Fruit fly (Drosophila melanogaster) whole organism, prepupa: Measurements from ENCODE around the gene jim.

Experiments used
- CG10631 ChIP-seq: fragments of 200-800 bp; sonication (Bioruptor generic); optimal IDR thresholded peaks from 2 replicates; lab custom pipeline; 2016; ENCODE audit warnings: missing biosample characterization, missing genetic modification characterization
- CG10669 ChIP-seq: fragments of 200-800 bp; sonication (Bioruptor generic); optimal IDR thresholded peaks from 3 replicates; lab custom pipeline; 2018; ENCODE audit warnings: missing biosample characterization, mild to moderate bottlenecking, missing genetic modification characterization, moderate library complexity
- CG11294 ChIP-seq: fragments of 200-800 bp; sonication (Bioruptor generic); IDR thresholded peaks from 2 replicates; pipeline ENCODE4 v1.3.6; 2022; ENCODE audit warnings: missing biosample characterization, missing genetic modification characterization
- CG11762 ChIP-seq: fragments of 200-800 bp; sonication (Bioruptor generic); optimal IDR thresholded peaks from 3 replicates; lab custom pipeline; 2016; ENCODE audit warnings: missing biosample characterization, missing genetic modification characterization; ENCODE audit not compliant: insufficient read depth
- CG11902 ChIP-seq: fragments of 200-800 bp; sonication (Bioruptor generic); optimal IDR thresholded peaks from 3 replicates; lab custom pipeline; 2016; ENCODE audit warnings: missing biosample characterization, missing genetic modification characterization
- CG15336 ChIP-seq: fragments of 200-800 bp; sonication (Bioruptor generic); IDR thresholded peaks from 2 replicates; pipeline ENCODE4 v1.3.6; 2022; ENCODE audit warnings: missing biosample characterization, missing genetic modification characterization
- CG1621 ChIP-seq: fragments of 200-800 bp; sonication (Bioruptor generic); optimal IDR thresholded peaks from 3 replicates; lab custom pipeline; 2018; ENCODE audit warnings: missing biosample characterization, mild to moderate bottlenecking, missing genetic modification characterization
- CG3032 ChIP-seq: fragments of 200-800 bp; optimal IDR thresholded peaks from 2 replicates; lab custom pipeline; 2019; ENCODE audit warnings: missing biosample characterization, mild to moderate bottlenecking, missing genetic modification characterization, moderate library complexity
- CG31627 ChIP-seq: fragments of 200-800 bp; sonication (Bioruptor generic); optimal IDR thresholded peaks from 3 replicates; lab custom pipeline; 2016; ENCODE audit warnings: missing biosample characterization, missing genetic modification characterization
- CG32006 ChIP-seq: fragments of 200-800 bp; sonication (Bioruptor generic); optimal IDR thresholded peaks from 3 replicates; lab custom pipeline; 2017; ENCODE audit warnings: missing biosample characterization, mild to moderate bottlenecking, missing genetic modification characterization
- CG3919 ChIP-seq: fragments of 200-800 bp; sonication (Bioruptor generic); optimal IDR thresholded peaks from 3 replicates; lab custom pipeline; 2016; ENCODE audit warnings: missing biosample characterization, missing genetic modification characterization
- CG4318 ChIP-seq: fragments of 200-800 bp; sonication (Bioruptor generic); optimal IDR thresholded peaks from 3 replicates; lab custom pipeline; 2017; ENCODE audit warnings: missing biosample characterization, mild to moderate bottlenecking, missing genetic modification characterization
- CG6163 ChIP-seq: fragments of 200-800 bp; sonication (Bioruptor generic); IDR thresholded peaks from 3 replicates; pipeline ENCODE4 v1.3.6; 2022; ENCODE audit warnings: missing biosample characterization, missing genetic modification characterization
- CG6276 ChIP-seq: fragments of 200-800 bp; sonication (Bioruptor generic); optimal IDR thresholded peaks from 2 replicates; lab custom pipeline; 2017; ENCODE audit warnings: missing biosample characterization, mild to moderate bottlenecking, missing genetic modification characterization
- CG6792 ChIP-seq: fragments of 200-800 bp; sonication (Bioruptor generic); optimal IDR thresholded peaks from 3 replicates; lab custom pipeline; 2016; ENCODE audit warnings: missing biosample characterization, missing genetic modification characterization
- CG6808 ChIP-seq: fragments of 200-800 bp; sonication (Bioruptor generic); optimal IDR thresholded peaks from 3 replicates; lab custom pipeline; 2017; ENCODE audit warnings: missing biosample characterization, missing genetic modification characterization, mild to moderate bottlenecking, moderate library complexity, missing genetic modification reagents
- CG6854 ChIP-seq: fragments of 200-800 bp; sonication (Bioruptor generic); optimal IDR thresholded peaks from 2 replicates; lab custom pipeline; 2017; ENCODE audit warnings: missing biosample characterization, mild to moderate bottlenecking, missing genetic modification characterization
- CG8119 ChIP-seq: fragments of 200-800 bp; sonication (Bioruptor generic); IDR thresholded peaks from 3 replicates; pipeline ENCODE4 v1.3.6; 2022; ENCODE audit warnings: missing biosample characterization, missing genetic modification characterization
- CG8319 ChIP-seq: fragments of 200-800 bp; sonication (Bioruptor generic); optimal IDR thresholded peaks from 3 replicates; lab custom pipeline; 2016; ENCODE audit warnings: missing biosample characterization, missing genetic modification characterization
- CG8632 ChIP-seq: fragments of 200-800 bp; sonication (Bioruptor generic); optimal IDR thresholded peaks from 3 replicates; lab custom pipeline; 2016; ENCODE audit warnings: missing biosample characterization, missing genetic modification characterization
- CG9139 ChIP-seq: fragments of 200-800 bp; sonication (Bioruptor generic); optimal IDR thresholded peaks from 3 replicates; lab custom pipeline; 2017; ENCODE audit warnings: missing biosample characterization, mild to moderate bottlenecking, missing genetic modification characterization
- Eip75B ChIP-seq: fragments of 200-800 bp; sonication (Bioruptor generic); optimal IDR thresholded peaks from 3 replicates; lab custom pipeline; 2016; ENCODE audit warnings: missing biosample characterization, missing genetic modification characterization
- Eip93F ChIP-seq: fragments of 200-800 bp; sonication (Bioruptor generic); optimal IDR thresholded peaks from 2 replicates; lab custom pipeline; 2016; ENCODE audit warnings: missing biosample characterization, mild to moderate bottlenecking, missing genetic modification characterization
- Gug ChIP-seq: fragments of 200-800 bp; sonication (Bioruptor generic); IDR thresholded peaks from 2 replicates; pipeline ENCODE4 v1.3.6; 2022; ENCODE audit warnings: missing biosample characterization, missing genetic modification characterization
- Hr38 ChIP-seq: sonication (Bioruptor generic); optimal IDR thresholded peaks from 2 replicates; lab custom pipeline; 2016; ENCODE audit warnings: missing biosample characterization, missing genetic modification characterization
- Hr39 ChIP-seq: fragments of 200-800 bp; sonication (Bioruptor generic); optimal IDR thresholded peaks from 2 replicates; lab custom pipeline; 2016; ENCODE audit warnings: missing biosample characterization, missing genetic modification characterization
- Hr4 ChIP-seq: fragments of 200-800 bp; sonication (Bioruptor generic); optimal IDR thresholded peaks from 3 replicates; lab custom pipeline; 2016; ENCODE audit warnings: missing biosample characterization, missing genetic modification characterization
- Lpt ChIP-seq: fragments of 200-800 bp; sonication (Bioruptor generic); optimal IDR thresholded peaks from 3 replicates; lab custom pipeline; 2016; ENCODE audit warnings: missing biosample characterization, missing genetic modification characterization
- Met ChIP-seq: fragments of 200-800 bp; sonication (Bioruptor generic); optimal IDR thresholded peaks from 3 replicates; lab custom pipeline; 2016; ENCODE audit warnings: missing biosample characterization, missing genetic modification characterization
- OdsH ChIP-seq: fragments of 200-800 bp; sonication (Bioruptor generic); optimal IDR thresholded peaks from 3 replicates; lab custom pipeline; 2016; ENCODE audit warnings: missing biosample characterization, missing genetic modification characterization
- Smox ChIP-seq: fragments of 200-800 bp; sonication (Bioruptor generic); optimal IDR thresholded peaks from 3 replicates; lab custom pipeline; 2016; ENCODE audit warnings: missing biosample characterization, missing genetic modification characterization
- Sox102F ChIP-seq: fragments of 200-800 bp; sonication (Bioruptor generic); optimal IDR thresholded peaks from 2 replicates; lab custom pipeline; 2016; ENCODE audit warnings: missing biosample characterization, mild to moderate bottlenecking, missing genetic modification characterization
- Sox14 ChIP-seq: fragments of 200-800 bp; sonication (Bioruptor generic); optimal IDR thresholded peaks from 3 replicates; lab custom pipeline; 2016; ENCODE audit warnings: missing biosample characterization, missing genetic modification characterization
- Sox15 ChIP-seq: fragments of 200-800 bp; sonication (Bioruptor generic); optimal IDR thresholded peaks from 3 replicates; lab custom pipeline; 2016; ENCODE audit warnings: missing biosample characterization, missing genetic modification characterization
- achi ChIP-seq: fragments of 200-800 bp; sonication (Bioruptor generic); optimal IDR thresholded peaks from 3 replicates; lab custom pipeline; 2016; ENCODE audit warnings: missing biosample characterization, missing genetic modification characterization
- acj6 ChIP-seq: fragments of 200-800 bp; sonication (Bioruptor generic); optimal IDR thresholded peaks from 3 replicates; lab custom pipeline; 2016; ENCODE audit warnings: missing biosample characterization, missing genetic modification characterization
- cyc ChIP-seq: fragments of 200-800 bp; sonication (Bioruptor generic); optimal IDR thresholded peaks from 3 replicates; lab custom pipeline; 2016; ENCODE audit warnings: missing biosample characterization, missing genetic modification characterization
- dac ChIP-seq: fragments of 200-800 bp; sonication (Bioruptor generic); optimal IDR thresholded peaks from 2 replicates; lab custom pipeline; 2017; ENCODE audit warnings: missing biosample characterization, mild to moderate bottlenecking, missing genetic modification characterization
- dsx ChIP-seq: fragments of 200-800 bp; optimal IDR thresholded peaks from 3 replicates; lab custom pipeline; 2019; ENCODE audit warnings: missing biosample characterization, mild to moderate bottlenecking, missing genetic modification characterization, moderate library complexity; ENCODE audit not compliant: poor library complexity, severe bottlenecking
- eg ChIP-seq: fragments of 200-800 bp; sonication (Bioruptor generic); IDR thresholded peaks from 3 replicates; pipeline ENCODE4 v1.3.6; 2022; ENCODE audit warnings: missing biosample characterization, missing genetic modification characterization
- esn ChIP-seq: fragments of 200-800 bp; sonication (Bioruptor generic); optimal IDR thresholded peaks from 2 replicates; lab custom pipeline; 2016; ENCODE audit warnings: missing biosample characterization, mild to moderate bottlenecking, missing genetic modification characterization, moderate library complexity
- fd59A ChIP-seq: fragments of 200-800 bp; sonication (Bioruptor generic); optimal IDR thresholded peaks from 2 replicates; lab custom pipeline; 2017; ENCODE audit warnings: missing biosample characterization, mild to moderate bottlenecking, missing genetic modification characterization, missing genetic modification reagents
- fd85E ChIP-seq: fragments of 200-800 bp; sonication (Bioruptor generic); optimal IDR thresholded peaks from 3 replicates; lab custom pipeline; 2016; ENCODE audit warnings: missing biosample characterization, missing genetic modification characterization
- fkh ChIP-seq: fragments of 200-800 bp; sonication (Bioruptor generic); optimal IDR thresholded peaks from 3 replicates; lab custom pipeline; 2017; ENCODE audit warnings: missing biosample characterization, mild to moderate bottlenecking, missing genetic modification characterization, moderate library complexity
- lz ChIP-seq: fragments of 200-800 bp; sonication (Bioruptor generic); optimal IDR thresholded peaks from 3 replicates; lab custom pipeline; 2016; ENCODE audit warnings: missing biosample characterization, missing genetic modification characterization
- net ChIP-seq: fragments of 200-800 bp; sonication (Bioruptor generic); optimal IDR thresholded peaks from 3 replicates; lab custom pipeline; 2016; ENCODE audit warnings: missing biosample characterization, missing genetic modification characterization
- pdm3 ChIP-seq: fragments of 200-800 bp; sonication (Bioruptor generic); optimal IDR thresholded peaks from 3 replicates; lab custom pipeline; 2016; ENCODE audit warnings: missing biosample characterization, missing genetic modification characterization
- spab ChIP-seq: fragments of 200-800 bp; sonication (Bioruptor generic); optimal IDR thresholded peaks from 2 replicates; lab custom pipeline; 2017; ENCODE audit warnings: missing biosample characterization, mild to moderate bottlenecking, missing genetic modification characterization, missing genetic modification reagents
- ss ChIP-seq, 2 experiments: fragments of 200-800 bp; sonication (Bioruptor generic); optimal IDR thresholded peaks; 2 replicates in 1 of 2; 3 replicates in 1 of 2; lab custom pipeline; 2017 to 2018; ENCODE audit warnings: mild to moderate bottlenecking in 2 of 2, missing biosample characterization in 2 of 2, missing genetic modification characterization in 2 of 2, moderate library complexity in 1 of 2
- svp ChIP-seq: fragments of 200-800 bp; sonication (Bioruptor generic); peaks from one replicate; lab custom pipeline; 2016; ENCODE audit warnings: missing biosample characterization, missing genetic modification characterization
- topi ChIP-seq: fragments of 200-800 bp; sonication (Bioruptor generic); optimal IDR thresholded peaks from 3 replicates; lab custom pipeline; 2016; ENCODE audit warnings: missing biosample characterization, missing genetic modification characterization
- vri ChIP-seq: fragments of 200-800 bp; sonication (Bioruptor generic); optimal IDR thresholded peaks from 3 replicates; lab custom pipeline; 2016; ENCODE audit warnings: missing biosample characterization, mild to moderate bottlenecking, missing genetic modification characterization

jim gene

dm6 chr3L:22742945-22743582 is 91.9 kb downstream of the jim start:
- TF ChIP-seq CG11294 (GFP tag; lab: Robert Waterston, UW): no peak
- TF ChIP-seq lz: peak; percentile 25
- no peak for TF ChIP-seq ss (GFP tag; optimal IDR thresholded peaks at IDR 0.05; lab: Kevin White, UChicago)
- peak; percentile 72 for TF ChIP-seq CG32006
- TF ChIP-seq CG6792 (GFP tag; lab: Kevin White, UChicago): peak; percentile 25
- no peak for TF ChIP-seq Eip75B (GFP tag; lab: Kevin White, UChicago)
- TF ChIP-seq spab (GFP tag; lab: Kevin White, UChicago): no peak
- peak; percentile 36 for TF ChIP-seq Sox14
- TF ChIP-seq CG15336 (GFP tag; lab: Robert Waterston, UW): peak; percentile 22; the same call in 1 of the 2 replicates
- TF ChIP-seq CG6854: no peak
- TF ChIP-seq cyc (GFP tag; lab: Kevin White, UChicago): peak; percentile 29
- peak; percentile 9 for TF ChIP-seq CG3032
- TF ChIP-seq Sox102F (GFP tag; lab: Kevin White, UChicago): peak; percentile 21
- TF ChIP-seq esn (GFP tag; lab: Kevin White, UChicago): peak; percentile 47
- TF ChIP-seq net (GFP tag; lab: Kevin White, UChicago): peak; percentile 26
- no peak for TF ChIP-seq Gug (GFP tag; lab: Robert Waterston, UW)
- TF ChIP-seq acj6: peak; percentile 16
- no peak for TF ChIP-seq fd85E
- TF ChIP-seq CG9139 (GFP tag; lab: Kevin White, UChicago): no peak
- TF ChIP-seq CG3919: peak; percentile 41
- TF ChIP-seq CG10669 (GFP tag; lab: Kevin White, UChicago): peak; percentile 27
- no peak for TF ChIP-seq eg (GFP tag; lab: Robert Waterston, UW)
- peak; percentile 33 for TF ChIP-seq CG31627 (GFP tag; lab: Kevin White, UChicago)
- peak; percentile 41 for TF ChIP-seq Hr39
- TF ChIP-seq OdsH: peak; percentile 65
- TF ChIP-seq CG6808 (GFP tag; lab: Kevin White, UChicago): peak; percentile 24
- peak; percentile 27 for TF ChIP-seq CG6276 (GFP tag; lab: Kevin White, UChicago)
- peak; percentile 51 for TF ChIP-seq CG10631
- peak; percentile 50 for TF ChIP-seq pdm3
- TF ChIP-seq Hr4 (GFP tag; lab: Kevin White, UChicago): peak; percentile 51
- TF ChIP-seq Eip93F (GFP tag; lab: Kevin White, UChicago): no peak
- TF ChIP-seq CG1621 (tag; lab: Kevin White, UChicago): no peak
- no peak for TF ChIP-seq vri
- no peak for TF ChIP-seq dac (GFP tag; lab: Kevin White, UChicago)
- TF ChIP-seq CG6163 (GFP tag; lab: Robert Waterston, UW): no peak
- no peak for TF ChIP-seq fkh (GFP tag; lab: Kevin White, UChicago)
- peak; percentile 61 for TF ChIP-seq CG4318 (GFP tag; lab: Kevin White, UChicago)
- TF ChIP-seq fd59A (GFP tag; lab: Kevin White, UChicago): peak; percentile 43
- TF ChIP-seq Hr38 (GFP tag; lab: Kevin White, UChicago): no peak
- TF ChIP-seq Met: peak; percentile 48
- peak; percentile 42 for TF ChIP-seq Smox (GFP tag; lab: Kevin White, UChicago)
- no peak for TF ChIP-seq CG11902
- peak; percentile 57 for TF ChIP-seq svp (GFP tag; lab: Kevin White, UChicago)
- TF ChIP-seq topi: peak; percentile 38
- peak; percentile 71 for TF ChIP-seq dsx
- peak; percentile 9 for TF ChIP-seq CG8632 (GFP tag; lab: Kevin White, UChicago)
- no peak for TF ChIP-seq CG11762 (GFP tag; lab: Kevin White, UChicago)
- TF ChIP-seq CG8319: no peak
- TF ChIP-seq achi (GFP tag; lab: Kevin White, UChicago): peak; percentile 40
- no peak for TF ChIP-seq CG8119
- no peak for TF ChIP-seq Lpt (GFP tag; lab: Kevin White, UChicago)
- TF ChIP-seq Sox15: peak; percentile 25
